Worm (Caenorhabditis elegans) whole organism, L1 larva: Measurements from ENCODE around the gene F59B1.2.
A peak's percentile ranks its signal among the peaks of the same experiment; 100 is the strongest.

Source experiments
- ama-1 ChIP-seq: fragments of 150-350 bp; optimal IDR thresholded peaks from 2 replicates; lab custom pipeline; 2014
- ceh-63 ChIP-seq: fragments of 200-800 bp; sonication (Bioruptor generic); optimal IDR thresholded peaks from 2 replicates; lab custom pipeline; 2018; ENCODE audit warnings: mild to moderate bottlenecking, missing genetic modification characterization, missing compliant biosample characterization
- ceh-8 ChIP-seq: fragments of 200-800 bp; sonication (Bioruptor generic); optimal IDR thresholded peaks from 2 replicates; lab custom pipeline; 2018; ENCODE audit warnings: mild to moderate bottlenecking, missing genetic modification characterization, moderate library complexity, missing compliant biosample characterization
- ceh-88 ChIP-seq: fragments of 200-800 bp; sonication (Bioruptor generic); IDR thresholded peaks from 2 replicates; pipeline ENCODE4 v1.3.6; 2022; ENCODE audit warnings: missing genetic modification characterization, missing compliant biosample characterization
- ceh-90 ChIP-seq: sonication (generic microtip); optimal IDR thresholded peaks from 2 replicates; lab custom pipeline; 2016; ENCODE audit warnings: missing genetic modification characterization, missing compliant biosample characterization
- dsc-1 ChIP-seq: sonication (generic microtip); optimal IDR thresholded peaks from 2 replicates; lab custom pipeline; 2016; ENCODE audit warnings: mild to moderate bottlenecking, missing genetic modification characterization, missing compliant biosample characterization
- efl-1 ChIP-seq, 4 experiments: fragments of 150-350 bp; optimal IDR thresholded peaks in 3 of 4; peaks in 1 of 4; 1 replicate in 1 of 4; 2 replicates in 3 of 4; lab custom pipeline; 2014; ENCODE audit warnings: missing biosample characterization in 2 of 4, missing genetic modification characterization in 2 of 4, missing genetic modification reagents in 2 of 4
- efl-3 ChIP-seq: fragments of 200-800 bp; sonication (Bioruptor generic); optimal IDR thresholded peaks from 2 replicates; lab custom pipeline; 2018; ENCODE audit warnings: mild to moderate bottlenecking, missing genetic modification characterization, missing compliant biosample characterization
- egl-13 ChIP-seq: sonication (generic microtip); optimal IDR thresholded peaks from 2 replicates; lab custom pipeline; 2016; ENCODE audit warnings: missing genotype, missing genetic modification reagents, missing genetic modification characterization, missing compliant biosample characterization
- elt-2 ChIP-seq: sonication (generic microtip); optimal IDR thresholded peaks from 2 replicates; lab custom pipeline; 2016; ENCODE audit warnings: missing genetic modification characterization, mild to moderate bottlenecking, inconsistent platforms, missing compliant biosample characterization, missing genetic modification reagents
- fkh-4 ChIP-seq: sonication (generic microtip); optimal IDR thresholded peaks from 2 replicates; lab custom pipeline; 2016; ENCODE audit warnings: missing compliant biosample characterization, missing genetic modification characterization, borderline replicate concordance
- fkh-8 ChIP-seq: sonication (generic microtip); optimal IDR thresholded peaks from 2 replicates; lab custom pipeline; 2016; ENCODE audit warnings: mild to moderate bottlenecking, missing genetic modification characterization, missing compliant biosample characterization
- hlh-17 ChIP-seq: fragments of 200-800 bp; sonication (Bioruptor generic); optimal IDR thresholded peaks from 2 replicates; lab custom pipeline; 2018; ENCODE audit warnings: missing genetic modification characterization, mild to moderate bottlenecking, missing compliant biosample characterization, moderate library complexity, borderline replicate concordance
- hlh-4 ChIP-seq: sonication (generic microtip); optimal IDR thresholded peaks from 2 replicates; lab custom pipeline; 2016; ENCODE audit warnings: mild to moderate bottlenecking, missing genetic modification characterization, missing compliant biosample characterization
- hpl-2 ChIP-seq: fragments of 150-350 bp; optimal IDR thresholded peaks from 2 replicates; lab custom pipeline; 2014; ENCODE audit warnings: missing biosample characterization, missing genetic modification reagents, missing genetic modification characterization
- irx-1 ChIP-seq: sonication (generic microtip); optimal IDR thresholded peaks from 2 replicates; lab custom pipeline; 2016; ENCODE audit warnings: missing genetic modification characterization, missing compliant biosample characterization
- lin-15B ChIP-seq: fragments of 150-350 bp; sonication (generic microtip); optimal IDR thresholded peaks from 3 replicates; lab custom pipeline; 2014; ENCODE audit warnings: missing biosample characterization, missing genetic modification characterization
- lin-35 ChIP-seq, 2 experiments: fragments of 150-350 bp; optimal IDR thresholded peaks; 2 replicates each; lab custom pipeline; 2014; ENCODE audit warnings: missing biosample characterization in 2 of 2, missing genetic modification characterization in 2 of 2, missing genetic modification reagents in 2 of 2
- lin-39 ChIP-seq: fragments of 150-350 bp; optimal IDR thresholded peaks from 2 replicates; lab custom pipeline; 2014; ENCODE audit warnings: missing biosample characterization, missing genetic modification reagents, missing genetic modification characterization
- lir-3 ChIP-seq: sonication (generic microtip); optimal IDR thresholded peaks from 2 replicates; lab custom pipeline; 2016; ENCODE audit warnings: mild to moderate bottlenecking, missing genetic modification characterization, moderate library complexity, missing compliant biosample characterization; ENCODE audit not compliant: poor library complexity
- mdl-1 ChIP-seq, 2 experiments: fragments of 150-350 bp; optimal IDR thresholded peaks; 2 replicates each; lab custom pipeline; 2014 to 2017; ENCODE audit warnings: missing biosample characterization in 2 of 2, missing genetic modification characterization in 2 of 2, inconsistent platforms in 1 of 2
- mef-2 ChIP-seq: fragments of 150-350 bp; optimal IDR thresholded peaks from 2 replicates; lab custom pipeline; 2014; ENCODE audit warnings: missing biosample characterization, missing genetic modification characterization
- nhr-12 ChIP-seq: sonication (generic microtip); optimal IDR thresholded peaks from 2 replicates; lab custom pipeline; 2017; ENCODE audit warnings: missing biosample characterization, missing genetic modification characterization
- nhr-19 ChIP-seq: fragments of 200-800 bp; sonication (Bioruptor generic); conservative IDR thresholded peaks from 2 replicates; pipeline ENCODE4 v1.3.6; 2022; ENCODE audit warnings: missing genetic modification characterization, missing compliant biosample characterization
- nhr-20 ChIP-seq: sonication (generic microtip); optimal IDR thresholded peaks from 2 replicates; lab custom pipeline; 2016; ENCODE audit warnings: mild to moderate bottlenecking, missing genetic modification characterization, missing compliant biosample characterization
- nhr-28 ChIP-seq: fragments of 150-350 bp; optimal IDR thresholded peaks from 2 replicates; lab custom pipeline; 2014; ENCODE audit warnings: missing biosample characterization, missing genetic modification characterization
- nhr-71 ChIP-seq: sonication (generic microtip); optimal IDR thresholded peaks from 2 replicates; lab custom pipeline; 2016; ENCODE audit warnings: mild to moderate bottlenecking, missing genetic modification characterization, moderate library complexity, missing compliant biosample characterization
- nhr-76 ChIP-seq: sonication (generic microtip); optimal IDR thresholded peaks from 2 replicates; lab custom pipeline; 2017; ENCODE audit warnings: missing biosample characterization, missing genetic modification characterization
- nhr-77 ChIP-seq: fragments of 150-350 bp; optimal IDR thresholded peaks from 2 replicates; lab custom pipeline; 2014; ENCODE audit warnings: missing biosample characterization, missing genetic modification characterization
- nhr-84 ChIP-seq: sonication (generic microtip); optimal IDR thresholded peaks from 2 replicates; lab custom pipeline; 2017; ENCODE audit warnings: missing biosample characterization, missing genetic modification characterization
- nhr-85 ChIP-seq: sonication (generic microtip); peaks from one replicate; lab custom pipeline; 2016; ENCODE audit warnings: missing genetic modification characterization, inconsistent platforms, missing compliant biosample characterization
- nhr-90 ChIP-seq: sonication (generic microtip); optimal IDR thresholded peaks from 2 replicates; lab custom pipeline; 2016; ENCODE audit warnings: mild to moderate bottlenecking, missing genetic modification characterization, missing compliant biosample characterization; ENCODE audit not compliant: poor library complexity
- pag-3 ChIP-seq: sonication (generic microtip); optimal IDR thresholded peaks from 2 replicates; lab custom pipeline; 2017; ENCODE audit warnings: missing genetic modification characterization, mild to moderate bottlenecking, missing compliant biosample characterization, antibody characterized with exemption, borderline replicate concordance; ENCODE audit not compliant: insufficient read depth
- pax-3 ChIP-seq: fragments of 200-800 bp; sonication (Bioruptor generic); optimal IDR thresholded peaks from 2 replicates; lab custom pipeline; 2018; ENCODE audit warnings: mild to moderate bottlenecking, missing genetic modification characterization, moderate library complexity, missing compliant biosample characterization
- pqm-1 ChIP-seq: sonication (generic microtip); optimal IDR thresholded peaks from 3 replicates; lab custom pipeline; 2017; ENCODE audit warnings: missing biosample characterization, missing genetic modification characterization
- rnt-1 ChIP-seq: sonication (generic microtip); optimal IDR thresholded peaks from 2 replicates; lab custom pipeline; 2016; ENCODE audit warnings: mild to moderate bottlenecking, missing genetic modification characterization, moderate library complexity, missing compliant biosample characterization
- snu-23 ChIP-seq: sonication (generic microtip); optimal IDR thresholded peaks from 2 replicates; lab custom pipeline; 2016; ENCODE audit warnings: missing genetic modification characterization, missing compliant biosample characterization
- sup-37 ChIP-seq: fragments of 200-800 bp; sonication (Bioruptor generic); optimal IDR thresholded peaks from 2 replicates; lab custom pipeline; 2018; ENCODE audit warnings: mild to moderate bottlenecking, missing genetic modification characterization, missing compliant biosample characterization
- tbx-2 ChIP-seq: sonication (generic microtip); optimal IDR thresholded peaks from 2 replicates; lab custom pipeline; 2016; ENCODE audit warnings: missing genetic modification characterization, missing compliant biosample characterization
- tlp-1 ChIP-seq: fragments of 150-350 bp; optimal IDR thresholded peaks from 2 replicates; lab custom pipeline; 2014; ENCODE audit warnings: missing biosample characterization, missing genetic modification characterization
- zag-1 ChIP-seq: fragments of 150-350 bp; optimal IDR thresholded peaks from 2 replicates; lab custom pipeline; 2014; ENCODE audit warnings: missing biosample characterization, missing genetic modification characterization
- zip-4 ChIP-seq: fragments of 200-800 bp; sonication (Bioruptor generic); optimal IDR thresholded peaks from 2 replicates; lab custom pipeline; 2018; ENCODE audit warnings: mild to moderate bottlenecking, missing genetic modification characterization, moderate library complexity, missing compliant biosample characterization
- ztf-11 ChIP-seq, 2 experiments: sonication (generic microtip); optimal IDR thresholded peaks; 2 replicates each; lab custom pipeline; 2016 to 2017; ENCODE audit warnings: missing genetic modification characterization in 2 of 2, missing biosample characterization in 1 of 2, missing compliant biosample characterization in 1 of 2

The F59B1.2 gene

ce11 chrV:3632249-3633030 lies 701 bp upstream of the F59B1.2 start:
- no peak for TF ChIP-seq efl-1 (optimal IDR thresholded peaks at IDR 0.05; lab: Kevin White, UChicago)
- TF ChIP-seq efl-1 (GFP tag; optimal IDR thresholded peaks at IDR 0.05 in 1 of 2; lab: Kevin White, UChicago) = no peak
- TF ChIP-seq zip-4 (GFP tag; lab: Kevin White, UChicago) = no peak
- no peak for TF ChIP-seq zag-1
- no peak for TF ChIP-seq tlp-1
- TF ChIP-seq hpl-2 = no peak
- TF ChIP-seq nhr-19 (GFP tag; lab: Robert Waterston, UW) = no peak
- TF ChIP-seq nhr-77 = no peak
- TF ChIP-seq fkh-8 (tag; lab: Kevin White, UChicago) = no peak
- TF ChIP-seq pqm-1 (tag; lab: Kevin White, UChicago) = no peak
- TF ChIP-seq ceh-63 = no peak
- TF ChIP-seq elt-2 = peak; percentile 84
- TF ChIP-seq lin-39 (tag; lab: Kevin White, UChicago) = no peak
- TF ChIP-seq ceh-88 (GFP tag; lab: Robert Waterston, UW) = no peak
- peak in 1 of 2 experiments; percentile 40 for TF ChIP-seq lin-35 (GFP tag; optimal IDR thresholded peaks at IDR 0.05; lab: Kevin White, UChicago)
- no peak for TF ChIP-seq snu-23
- peak; percentile 30 for TF ChIP-seq nhr-71 (tag; lab: Kevin White, UChicago)
- no peak for TF ChIP-seq nhr-85 (tag; lab: Kevin White, UChicago)
- TF ChIP-seq mdl-1 (tag; optimal IDR thresholded peaks at IDR 0.05; lab: Kevin White, UChicago) = peak in 1 of 2 experiments; percentile 13
- TF ChIP-seq nhr-90 (tag; lab: Kevin White, UChicago) = peak; percentile 37
- no peak for TF ChIP-seq pag-3 (tag; lab: Kevin White, UChicago)
- TF ChIP-seq rnt-1 (tag; lab: Kevin White, UChicago) = no peak
- no peak for TF ChIP-seq nhr-28
- TF ChIP-seq efl-3 (GFP tag; lab: Kevin White, UChicago) = no peak
- no peak for TF ChIP-seq ama-1 (lab: Kevin White, UChicago)
- no peak for TF ChIP-seq mef-2
- no peak for TF ChIP-seq lir-3 (tag; lab: Kevin White, UChicago)
- no peak for TF ChIP-seq egl-13 (tag; lab: Kevin White, UChicago)
- TF ChIP-seq sup-37 = no peak
- no peak for TF ChIP-seq nhr-12
- no peak for TF ChIP-seq nhr-76 (tag; lab: Kevin White, UChicago)
- TF ChIP-seq ceh-90 = no peak
- no peak for TF ChIP-seq fkh-4 (tag; lab: Kevin White, UChicago)
- TF ChIP-seq lin-15B (tag; lab: Kevin White, UChicago) = no peak
- no peak for TF ChIP-seq nhr-84 (tag; lab: Kevin White, UChicago)
- TF ChIP-seq ceh-8 (GFP tag; lab: Kevin White, UChicago) = no peak
- no peak for TF ChIP-seq ztf-11 (tag; optimal IDR thresholded peaks at IDR 0.05; lab: Kevin White, UChicago)
- TF ChIP-seq pax-3 (tag; lab: Kevin White, UChicago) = no peak
- TF ChIP-seq hlh-17 = no peak
- TF ChIP-seq, all 84 proteins: peak for 5

- TF ChIP-seq efl-1 (optimal IDR thresholded peaks at IDR 0.05; lab: Kevin White, UChicago) (no peak), efl-1 (GFP tag; optimal IDR thresholded peaks at IDR 0.05 in 1 of 2; lab: Kevin White, UChicago) (peak in 1 of 2 experiments; percentile 93), lin-35 (GFP tag; optimal IDR thresholded peaks at IDR 0.05; lab: Kevin White, UChicago) (peak in 1 of 2 experiments; percentile 53), tbx-2 (no peak), nhr-90 (tag; lab: Kevin White, UChicago) (peak; percentile 15), hlh-4 (tag; lab: Kevin White, UChicago) (no peak), zip-4 (GFP tag; lab: Kevin White, UChicago) (no peak), elt-2 (peak; percentile 92), nhr-20 (tag; lab: Kevin White, UChicago) (peak; percentile 33), irx-1 (tag; lab: Kevin White, UChicago) (no peak), sup-37 (no peak), dsc-1 (tag; lab: Kevin White, UChicago) (no peak), mdl-1 (tag; optimal IDR thresholded peaks at IDR 0.05; lab: Kevin White, UChicago) (peak in 1 of 2 experiments; percentile 13), nhr-71 (tag; lab: Kevin White, UChicago) (peak; percentile 54)
Observed at ce11 chrV:3634293-3635016, 1.3 kb downstream of the F59B1.2 start.
